Fruit fly (Drosophila melanogaster) whole organism, adult: ENCODE measurements around the gene Sgs5bis.

ENCODE experiments used
- CG11617 ChIP-seq: fragments of 200-800 bp; sonication (Bioruptor generic); optimal IDR thresholded peaks from 2 replicates; lab custom pipeline; 2017; ENCODE audit warnings: mild to moderate bottlenecking, missing biosample characterization, missing genetic modification reagents, missing genetic modification characterization
- CG12768 ChIP-seq: fragments of 200-800 bp; sonication (Bioruptor generic); optimal IDR thresholded peaks from 2 replicates; lab custom pipeline; 2017; ENCODE audit warnings: missing biosample characterization, missing genetic modification characterization, mild to moderate bottlenecking, moderate library complexity, missing genetic modification reagents
- CG14711 ChIP-seq: fragments of 200-800 bp; sonication (Bioruptor generic); optimal IDR thresholded peaks from 2 replicates; lab custom pipeline; 2018; ENCODE audit warnings: missing biosample characterization, mild to moderate bottlenecking, missing genetic modification characterization, moderate library complexity
- CG1620 ChIP-seq: fragments of 200-800 bp; sonication (Bioruptor generic); optimal IDR thresholded peaks from 2 replicates; lab custom pipeline; 2016; ENCODE audit warnings: missing biosample characterization, missing genetic modification characterization
- CG33017 ChIP-seq: fragments of 200-800 bp; sonication (Bioruptor generic); optimal IDR thresholded peaks from 2 replicates; lab custom pipeline; 2018; ENCODE audit warnings: missing biosample characterization, mild to moderate bottlenecking, missing genetic modification characterization, moderate library complexity
- CG5204 ChIP-seq: fragments of 200-800 bp; sonication (Bioruptor generic); optimal IDR thresholded peaks from 2 replicates; lab custom pipeline; 2016; ENCODE audit warnings: missing biosample characterization, missing genetic modification characterization
- CG7045 ChIP-seq: fragments of 200-800 bp; sonication (Bioruptor generic); optimal IDR thresholded peaks from 2 replicates; lab custom pipeline; 2017; ENCODE audit warnings: missing biosample characterization, mild to moderate bottlenecking, missing genetic modification characterization
- CG7101 ChIP-seq: fragments of 200-800 bp; sonication (Bioruptor generic); optimal IDR thresholded peaks from 2 replicates; lab custom pipeline; 2018; ENCODE audit warnings: missing biosample characterization, mild to moderate bottlenecking, missing genetic modification characterization, moderate library complexity
- Clk ChIP-seq: fragments of 200-800 bp; sonication (Bioruptor generic); optimal IDR thresholded peaks from 2 replicates; lab custom pipeline; 2017; ENCODE audit warnings: missing biosample characterization, missing genetic modification characterization
- Crg-1 ChIP-seq: fragments of 200-800 bp; sonication (Bioruptor generic); optimal IDR thresholded peaks from 2 replicates; lab custom pipeline; 2016; ENCODE audit warnings: missing biosample characterization, missing genetic modification characterization
- Hr96 ChIP-seq: fragments of 200-800 bp; sonication (Bioruptor generic); optimal IDR thresholded peaks from 2 replicates; lab custom pipeline; 2016; ENCODE audit warnings: missing biosample characterization, missing genetic modification characterization
- Mnt ChIP-seq: fragments of 200-800 bp; sonication (Bioruptor generic); optimal IDR thresholded peaks from 2 replicates; lab custom pipeline; 2016; ENCODE audit warnings: missing biosample characterization, mild to moderate bottlenecking, missing genetic modification characterization
- bab1 ChIP-seq: fragments of 200-800 bp; sonication (Bioruptor generic); optimal IDR thresholded peaks from 3 replicates; lab custom pipeline; 2019; ENCODE audit warnings: missing biosample characterization, mild to moderate bottlenecking, missing genetic modification characterization, moderate library complexity
- cic ChIP-seq: fragments of 200-800 bp; sonication (Bioruptor generic); optimal IDR thresholded peaks from 2 replicates; lab custom pipeline; 2017; ENCODE audit warnings: missing biosample characterization, mild to moderate bottlenecking, missing genetic modification characterization, moderate library complexity
- cnc ChIP-seq, 2 experiments: fragments of >200 bp; optimal IDR thresholded peaks; 2 replicates each; lab custom pipeline; 2017
- kay ChIP-seq: fragments of 200-800 bp; sonication (Bioruptor generic); peaks from one replicate; lab custom pipeline; 2016; ENCODE audit warnings: missing biosample characterization, missing genetic modification characterization, borderline replicate concordance
- ovo ChIP-seq: fragments of 200-800 bp; sonication (Bioruptor generic); optimal IDR thresholded peaks from 2 replicates; lab custom pipeline; 2016; ENCODE audit warnings: missing biosample characterization, missing genetic modification characterization
- pad ChIP-seq: fragments of 200-800 bp; sonication (Bioruptor generic); optimal IDR thresholded peaks from 3 replicates; lab custom pipeline; 2017; ENCODE audit warnings: missing biosample characterization, missing genetic modification characterization, mild to moderate bottlenecking, moderate library complexity, missing genetic modification reagents
- tj ChIP-seq: fragments of 200-800 bp; sonication (Bioruptor generic); optimal IDR thresholded peaks from 3 replicates; lab custom pipeline; 2017; ENCODE audit warnings: missing biosample characterization, mild to moderate bottlenecking, missing genetic modification characterization, moderate library complexity
- toe ChIP-seq: fragments of 200-800 bp; sonication (Bioruptor generic); optimal IDR thresholded peaks from 2 replicates; lab custom pipeline; 2016; ENCODE audit warnings: missing biosample characterization, missing genetic modification characterization

Gene Sgs5bis

dm6 chr3R:17604198-17604879, 10.2 kb downstream of the Sgs5bis start:
- peak; percentile 6 for TF ChIP-seq Hr96 (GFP tag; lab: Kevin White, UChicago)
- no peak for TF ChIP-seq ovo (GFP tag; lab: Kevin White, UChicago)
- TF ChIP-seq CG14711 (tag; lab: Kevin White, UChicago) = peak; percentile 50
- no peak for TF ChIP-seq cnc (optimal IDR thresholded peaks at IDR 0.05; lab: Kevin White, UChicago)
- TF ChIP-seq CG11617 (GFP tag; lab: Kevin White, UChicago) = peak; percentile 38
- TF ChIP-seq CG5204 = peak; percentile 54
- peak; percentile 75 for TF ChIP-seq CG33017 (tag; lab: Kevin White, UChicago)
- no peak for TF ChIP-seq cic (GFP tag; lab: Kevin White, UChicago)
- no peak for TF ChIP-seq Mnt
- TF ChIP-seq bab1 = no peak
- TF ChIP-seq kay (GFP tag; lab: Kevin White, UChicago) = no peak
- peak; percentile 79 for TF ChIP-seq CG7045 (GFP tag; lab: Kevin White, UChicago)
- no peak for TF ChIP-seq pad (GFP tag; lab: Kevin White, UChicago)
- TF ChIP-seq CG1620 (GFP tag; lab: Kevin White, UChicago) = no peak
- TF ChIP-seq toe = peak; percentile 44
- TF ChIP-seq CG7101 (tag; lab: Kevin White, UChicago) = peak; percentile 61
- peak; percentile 13 for TF ChIP-seq Clk (GFP tag; lab: Kevin White, UChicago)
- TF ChIP-seq CG12768 (GFP tag; lab: Kevin White, UChicago) = peak; percentile 69

DNA sequence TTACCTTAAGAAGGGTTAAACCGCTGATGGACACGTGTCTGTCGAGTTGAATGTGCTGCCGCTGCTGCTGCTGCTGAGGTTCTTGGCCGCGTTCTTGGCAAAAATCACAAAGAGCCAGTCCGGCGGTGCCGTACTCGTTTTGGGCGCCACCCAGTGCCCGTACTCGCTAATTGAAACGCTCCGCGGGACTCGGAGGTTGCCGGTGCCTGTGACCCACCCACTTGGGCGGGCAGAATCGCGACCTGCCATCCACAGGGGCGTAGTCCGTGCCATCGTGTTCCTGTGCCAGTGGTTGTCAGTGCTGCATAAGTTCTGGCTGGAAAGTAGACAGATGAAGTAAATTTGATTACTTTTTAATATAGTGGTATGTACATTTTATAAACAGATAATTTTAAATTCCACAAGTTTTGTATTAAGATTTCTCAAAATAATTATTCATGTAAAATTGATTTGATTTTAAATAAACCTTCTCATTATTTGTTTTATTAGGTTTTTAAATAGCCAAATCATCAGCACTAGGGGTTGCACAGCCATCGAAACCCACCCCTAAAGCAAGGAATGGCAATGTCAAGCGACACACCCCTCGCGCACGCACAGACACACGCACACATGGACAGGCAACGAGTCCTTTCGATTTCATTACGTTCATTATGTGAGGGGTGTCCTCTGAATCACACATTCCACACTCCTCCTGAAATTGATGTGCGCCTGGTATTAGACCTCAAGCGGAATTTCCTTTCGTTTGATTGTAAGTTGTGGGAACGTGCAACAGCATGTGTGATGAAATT, 10.9 kb downstream of the Sgs5bis start:
- peak; percentile 38 for TF ChIP-seq Mnt
- TF ChIP-seq CG1620 (GFP tag; lab: Kevin White, UChicago) = no peak
- TF ChIP-seq tj = no peak
- peak; percentile 16 for TF ChIP-seq Hr96 (GFP tag; lab: Kevin White, UChicago)
- peak; percentile 55 for TF ChIP-seq CG5204
- TF ChIP-seq Clk (GFP tag; lab: Kevin White, UChicago) = no peak
- peak; percentile 5 for TF ChIP-seq pad (GFP tag; lab: Kevin White, UChicago)
- TF ChIP-seq CG33017 (tag; lab: Kevin White, UChicago) = peak; percentile 29
- TF ChIP-seq cic (GFP tag; lab: Kevin White, UChicago) = no peak
- peak; percentile 21 for TF ChIP-seq CG12768 (GFP tag; lab: Kevin White, UChicago)
- TF ChIP-seq CG7045 (GFP tag; lab: Kevin White, UChicago) = peak; percentile 29

- TF ChIP-seq ovo (GFP tag; lab: Kevin White, UChicago) (peak; percentile 71), CG5204 (no peak)
These were observed 11.7 kb downstream of the Sgs5bis start, which contains the start of gene sll for dm6 chr3R:17605872-17606271. TSS of gene sll (plus strand) at chr3R:17606106.

DNA sequence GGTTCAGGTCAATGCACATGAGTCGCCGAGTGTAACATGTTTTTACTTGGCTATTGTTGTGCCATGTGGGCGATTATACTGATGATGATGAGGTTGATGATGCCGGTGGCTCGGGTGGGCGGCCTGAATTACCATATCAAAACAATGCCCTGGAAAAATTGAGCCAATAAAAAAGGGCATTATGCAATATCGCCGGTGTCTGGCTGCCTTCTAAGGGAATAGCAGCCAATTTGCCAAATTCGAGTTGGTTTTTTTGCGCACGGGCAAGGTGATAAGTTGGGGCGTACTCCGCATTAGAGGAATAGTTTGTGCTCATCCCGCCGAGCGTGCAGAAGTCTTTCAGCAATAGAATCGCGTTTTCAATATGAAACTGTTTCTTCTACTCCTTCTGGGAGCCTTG, 14.9 kb downstream of the Sgs5bis start, which contains the start of gene CG14329:
TSS of gene CG14329 (plus strand) at position 301 of the 400 bp plus-strand sequence.
- no peak for TF ChIP-seq CG14711 (tag; lab: Kevin White, UChicago)
- TF ChIP-seq tj = no peak
- TF ChIP-seq Mnt = no peak
- TF ChIP-seq Hr96 (GFP tag; lab: Kevin White, UChicago) = no peak
- TF ChIP-seq Clk (GFP tag; lab: Kevin White, UChicago) = no peak
- TF ChIP-seq CG5204 = no peak
- no peak for TF ChIP-seq bab1
- TF ChIP-seq CG7101 (tag; lab: Kevin White, UChicago) = no peak

dm6 chr3R:17611411-17611810, 17.2 kb downstream of the Sgs5bis start, which contains the start of gene Edg91:
TSS of gene Edg91 (minus strand) at chr3R:17611511.
- TF ChIP-seq Hr96 (GFP tag; lab: Kevin White, UChicago) (no peak), Clk (GFP tag; lab: Kevin White, UChicago) (no peak), CG11617 (GFP tag; lab: Kevin White, UChicago) (no peak), tj (no peak), CG5204 (no peak), cic (GFP tag; lab: Kevin White, UChicago) (no peak), CG7101 (tag; lab: Kevin White, UChicago) (no peak), ovo (GFP tag; lab: Kevin White, UChicago) (no peak), CG33017 (tag; lab: Kevin White, UChicago) (no peak), bab1 (no peak)

dm6 chr3R:17611836-17612235, 17.6 kb downstream of the Sgs5bis start:
- TF ChIP-seq pad (GFP tag; lab: Kevin White, UChicago) (no peak), cnc (optimal IDR thresholded peaks at IDR 0.05; lab: Kevin White, UChicago) (no peak), Crg-1 (GFP tag; lab: Kevin White, UChicago) (no peak), Clk (GFP tag; lab: Kevin White, UChicago) (no peak)
